Fruit fly (Drosophila melanogaster) whole organism, embryonic: ENCODE measurements around the gene CG43815.

Experiments used
- Aef1 ChIP-seq: fragments of 200-800 bp; sonication (Bioruptor generic); IDR thresholded peaks from 3 replicates; pipeline ENCODE4 v1.3.6; 2022; ENCODE audit warnings: missing biosample characterization, missing genetic modification characterization
- Atf6 ChIP-seq: fragments of 200-800 bp; sonication (Bioruptor generic); IDR thresholded peaks from 2 replicates; pipeline ENCODE4 v1.3.6; 2022; ENCODE audit warnings: missing biosample characterization, missing genetic modification characterization
- CG10147 ChIP-seq: fragments of 200-800 bp; sonication (Bioruptor generic); optimal IDR thresholded peaks from 2 replicates; lab custom pipeline; 2019; ENCODE audit warnings: missing biosample characterization, mild to moderate bottlenecking, missing genetic modification characterization, moderate library complexity
- CG10321 ChIP-seq: fragments of 200-800 bp; sonication (Bioruptor generic); IDR thresholded peaks from 2 replicates; pipeline ENCODE4 v1.3.6; 2022; ENCODE audit warnings: missing biosample characterization, missing genetic modification characterization
- CG11398 ChIP-seq: fragments of 200-800 bp; sonication (Bioruptor generic); optimal IDR thresholded peaks from 2 replicates; lab custom pipeline; 2016; ENCODE audit warnings: missing biosample characterization, missing genetic modification characterization
- CG12071 ChIP-seq: fragments of 200-800 bp; sonication (Bioruptor generic); optimal IDR thresholded peaks from 3 replicates; lab custom pipeline; 2018; ENCODE audit warnings: missing biosample characterization, mild to moderate bottlenecking, missing genetic modification characterization
- CG12942 ChIP-seq: fragments of 200-800 bp; sonication (Bioruptor generic); optimal IDR thresholded peaks from 3 replicates; lab custom pipeline; 2016; ENCODE audit warnings: missing biosample characterization, missing genetic modification characterization
- CG13424 ChIP-seq: fragments of 200-800 bp; sonication (Bioruptor generic); optimal IDR thresholded peaks from 2 replicates; lab custom pipeline; 2019; ENCODE audit warnings: missing biosample characterization, mild to moderate bottlenecking, missing genetic modification characterization, moderate library complexity
- CG14050 ChIP-seq: fragments of 200-800 bp; sonication (Bioruptor generic); IDR thresholded peaks from 3 replicates; pipeline ENCODE4 v1.3.6; 2022; ENCODE audit warnings: missing biosample characterization, missing genetic modification characterization
- CG1529 ChIP-seq: fragments of 200-800 bp; sonication (Bioruptor generic); optimal IDR thresholded peaks from 3 replicates; lab custom pipeline; 2018; ENCODE audit warnings: missing biosample characterization, missing genetic modification characterization
- CG15601 ChIP-seq: fragments of 200-800 bp; sonication (Bioruptor generic); optimal IDR thresholded peaks from 3 replicates; lab custom pipeline; 2019; ENCODE audit warnings: missing biosample characterization, mild to moderate bottlenecking, missing genetic modification characterization, moderate library complexity
- CG16815 ChIP-seq: fragments of 200-800 bp; sonication (Bioruptor generic); optimal IDR thresholded peaks from 3 replicates; lab custom pipeline; 2017; ENCODE audit warnings: missing biosample characterization, mild to moderate bottlenecking, missing genetic modification characterization
- CG1832 ChIP-seq: fragments of 200-800 bp; sonication (Bioruptor generic); optimal IDR thresholded peaks from 2 replicates; lab custom pipeline; 2017; ENCODE audit warnings: missing biosample characterization, mild to moderate bottlenecking, missing genetic modification characterization, inconsistent platforms
- CG2120 ChIP-seq: fragments of 200-800 bp; sonication (Bioruptor generic); optimal IDR thresholded peaks from 3 replicates; lab custom pipeline; 2016; ENCODE audit warnings: missing biosample characterization, missing genetic modification characterization
- CG2202 ChIP-seq: fragments of 200-800 bp; sonication (Bioruptor generic); optimal IDR thresholded peaks from 2 replicates; lab custom pipeline; 2018; ENCODE audit warnings: missing biosample characterization, mild to moderate bottlenecking, missing genetic modification characterization
- CG31224 ChIP-seq: fragments of 200-800 bp; sonication (Bioruptor generic); IDR thresholded peaks from 2 replicates; pipeline ENCODE4 v1.3.6; 2022; ENCODE audit warnings: missing biosample characterization, missing genetic modification characterization
- CG31388 ChIP-seq: fragments of 200-800 bp; sonication (Bioruptor generic); optimal IDR thresholded peaks from 2 replicates; lab custom pipeline; 2016; ENCODE audit warnings: missing biosample characterization, missing genetic modification characterization
- CG32532 ChIP-seq: fragments of 200-800 bp; sonication (Bioruptor generic); IDR thresholded peaks from 2 replicates; pipeline ENCODE4 v1.3.6; 2022; ENCODE audit warnings: missing biosample characterization, missing genetic modification characterization
- CG3838 ChIP-seq: fragments of 200-800 bp; sonication (Bioruptor generic); optimal IDR thresholded peaks from 3 replicates; lab custom pipeline; 2016; ENCODE audit warnings: missing biosample characterization, missing genetic modification characterization
- CG4360 ChIP-seq: fragments of 200-800 bp; sonication (Bioruptor generic); IDR thresholded peaks from 2 replicates; pipeline ENCODE4 v1.3.6; 2022; ENCODE audit warnings: missing biosample characterization, missing genetic modification characterization
- CG7786 ChIP-seq: fragments of 200-800 bp; sonication (Bioruptor generic); optimal IDR thresholded peaks from 2 replicates; lab custom pipeline; 2016; ENCODE audit warnings: missing biosample characterization, missing genetic modification characterization
- CG9817 ChIP-seq: fragments of 200-800 bp; sonication (Bioruptor generic); optimal IDR thresholded peaks from 2 replicates; lab custom pipeline; 2018; ENCODE audit warnings: missing biosample characterization, mild to moderate bottlenecking, missing genetic modification characterization, moderate library complexity
- Dek ChIP-seq: fragments of 200-800 bp; sonication (Bioruptor generic); optimal IDR thresholded peaks from 3 replicates; lab custom pipeline; 2019; ENCODE audit warnings: missing biosample characterization, mild to moderate bottlenecking, missing genetic modification characterization, moderate library complexity
- E2f1 ChIP-seq: fragments of 200-800 bp; sonication (Bioruptor generic); IDR thresholded peaks from 2 replicates; pipeline ENCODE4 v1.3.6; 2022; ENCODE audit warnings: missing biosample characterization, missing genetic modification characterization
- Ets65A ChIP-seq: fragments of 200-800 bp; sonication (Bioruptor generic); peaks from one replicate; lab custom pipeline; 2016; ENCODE audit warnings: missing biosample characterization, missing genetic modification characterization
- Ets97D ChIP-seq: fragments of 200-800 bp; sonication (Bioruptor generic); optimal IDR thresholded peaks from 3 replicates; lab custom pipeline; 2016; ENCODE audit warnings: missing biosample characterization, missing genetic modification characterization
- Fer2 ChIP-seq: fragments of 200-800 bp; sonication (Bioruptor generic); optimal IDR thresholded peaks from 2 replicates; lab custom pipeline; 2018; ENCODE audit warnings: missing biosample characterization, mild to moderate bottlenecking, missing genetic modification characterization, moderate library complexity
- GATAe ChIP-seq: fragments of 200-800 bp; sonication (Bioruptor generic); conservative IDR thresholded peaks from 2 replicates; pipeline ENCODE4 v1.3.6; 2022; ENCODE audit warnings: missing biosample characterization, missing genetic modification characterization
- Gsc ChIP-seq: fragments of 200-800 bp; sonication (Bioruptor generic); IDR thresholded peaks from 2 replicates; pipeline ENCODE4 v1.3.6; 2022; ENCODE audit warnings: missing biosample characterization, missing genetic modification characterization
- NC2α ChIP-seq: fragments of 200-800 bp; sonication (Bioruptor generic); optimal IDR thresholded peaks from 2 replicates; lab custom pipeline; 2016; ENCODE audit warnings: missing biosample characterization, missing genetic modification characterization
- NK7.1 ChIP-seq: fragments of 200-800 bp; sonication (Bioruptor generic); optimal IDR thresholded peaks from 3 replicates; lab custom pipeline; 2016; ENCODE audit warnings: missing biosample characterization, missing genetic modification characterization
- Oaz ChIP-seq: fragments of 200-800 bp; sonication (Bioruptor generic); IDR thresholded peaks from 2 replicates; pipeline ENCODE4 v1.3.6; 2022; ENCODE audit warnings: missing biosample characterization, missing genetic modification characterization
- Rx ChIP-seq: fragments of 200-800 bp; sonication (Bioruptor generic); IDR thresholded peaks from 2 replicates; pipeline ENCODE4 v1.3.6; 2022; ENCODE audit warnings: missing biosample characterization, missing genetic modification characterization
- Sox102F ChIP-seq: fragments of 200-800 bp; sonication (Bioruptor generic); optimal IDR thresholded peaks from 2 replicates; lab custom pipeline; 2018; ENCODE audit warnings: missing biosample characterization, mild to moderate bottlenecking, missing genetic modification characterization, moderate library complexity
- Tbp ChIP-seq: fragments of >200 bp; optimal IDR thresholded peaks from 2 replicates; lab custom pipeline; 2018; ENCODE audit warnings: missing biosample characterization, missing genetic modification characterization
- Usf ChIP-seq: fragments of 200-800 bp; sonication (Bioruptor generic); optimal IDR thresholded peaks from 2 replicates; lab custom pipeline; 2017; ENCODE audit warnings: missing genotype, missing biosample characterization, missing genetic modification characterization
- YL-1 ChIP-seq: fragments of 200-800 bp; sonication (Bioruptor generic); optimal IDR thresholded peaks from 3 replicates; lab custom pipeline; 2017; ENCODE audit warnings: missing biosample characterization, mild to moderate bottlenecking, missing genetic modification characterization
- az2 ChIP-seq: fragments of 200-800 bp; sonication (Bioruptor generic); optimal IDR thresholded peaks from 3 replicates; lab custom pipeline; 2016; ENCODE audit warnings: missing biosample characterization, missing genetic modification characterization
- corto ChIP-seq: fragments of 200-800 bp; sonication (Bioruptor generic); optimal IDR thresholded peaks from 2 replicates; lab custom pipeline; 2016; ENCODE audit warnings: missing biosample characterization, mild to moderate bottlenecking, missing genetic modification characterization, moderate library complexity
- crc ChIP-seq: fragments of 200-800 bp; sonication (Bioruptor generic); optimal IDR thresholded peaks from 2 replicates; lab custom pipeline; 2016; ENCODE audit warnings: missing biosample characterization, missing genetic modification characterization
- da ChIP-seq: fragments of 200-800 bp; sonication (Bioruptor generic); optimal IDR thresholded peaks from 2 replicates; lab custom pipeline; 2016; ENCODE audit warnings: missing biosample characterization, missing genetic modification characterization
- fd102C ChIP-seq: fragments of 200-800 bp; sonication (Bioruptor generic); optimal IDR thresholded peaks from 2 replicates; lab custom pipeline; 2018; ENCODE audit warnings: missing biosample characterization, mild to moderate bottlenecking, missing genetic modification characterization, moderate library complexity
- gem ChIP-seq: fragments of 200-800 bp; sonication (Bioruptor generic); optimal IDR thresholded peaks from 2 replicates; lab custom pipeline; 2019; ENCODE audit warnings: missing biosample characterization, mild to moderate bottlenecking, missing genetic modification characterization, moderate library complexity
- knrl ChIP-seq: fragments of 200-800 bp; sonication (Bioruptor generic); IDR thresholded peaks from 3 replicates; pipeline ENCODE4 v1.3.6; 2022; ENCODE audit warnings: missing biosample characterization, missing genetic modification characterization; ENCODE audit not compliant: partially characterized antibody
- odd ChIP-seq: fragments of 200-800 bp; sonication (Bioruptor generic); optimal IDR thresholded peaks from 2 replicates; lab custom pipeline; 2017; ENCODE audit warnings: missing biosample characterization, mild to moderate bottlenecking, missing genetic modification characterization
- pan ChIP-seq, 4 experiments: fragments of >200 bp in 3 of 4; fragments of 200-800 bp in 1 of 4; sonication (Bioruptor generic) in 1 of 4; optimal IDR thresholded peaks in 3 of 4; IDR thresholded peaks in 1 of 4; 2 replicates each; pipeline versions ENCODE4 v1.3.6 to Lab custom; 2017 to 2022; ENCODE audit warnings: missing biosample characterization in 2 of 4, missing genetic modification characterization in 2 of 4, mixed read lengths in 1 of 4
- seq ChIP-seq: fragments of 200-800 bp; sonication (Bioruptor generic); IDR thresholded peaks from 2 replicates; pipeline ENCODE4 v1.3.6; 2022; ENCODE audit warnings: missing biosample characterization, missing genetic modification characterization
- sr ChIP-seq: fragments of 200-800 bp; sonication (Bioruptor generic); IDR thresholded peaks from 3 replicates; pipeline ENCODE4 v1.3.6; 2022; ENCODE audit warnings: missing biosample characterization, missing genetic modification characterization
- wek ChIP-seq: fragments of 200-800 bp; sonication (Bioruptor generic); optimal IDR thresholded peaks from 3 replicates; lab custom pipeline; 2018; ENCODE audit warnings: missing biosample characterization, mild to moderate bottlenecking, missing genetic modification characterization, moderate library complexity
- yki ChIP-seq: fragments of >200 bp; optimal IDR thresholded peaks from 3 replicates; lab custom pipeline; 2018
- zen ChIP-seq: fragments of 200-800 bp; sonication (Bioruptor generic); optimal IDR thresholded peaks from 3 replicates; lab custom pipeline; 2018; ENCODE audit warnings: missing biosample characterization, mild to moderate bottlenecking, missing genetic modification characterization, moderate library complexity

The CG43815 gene

DNA sequence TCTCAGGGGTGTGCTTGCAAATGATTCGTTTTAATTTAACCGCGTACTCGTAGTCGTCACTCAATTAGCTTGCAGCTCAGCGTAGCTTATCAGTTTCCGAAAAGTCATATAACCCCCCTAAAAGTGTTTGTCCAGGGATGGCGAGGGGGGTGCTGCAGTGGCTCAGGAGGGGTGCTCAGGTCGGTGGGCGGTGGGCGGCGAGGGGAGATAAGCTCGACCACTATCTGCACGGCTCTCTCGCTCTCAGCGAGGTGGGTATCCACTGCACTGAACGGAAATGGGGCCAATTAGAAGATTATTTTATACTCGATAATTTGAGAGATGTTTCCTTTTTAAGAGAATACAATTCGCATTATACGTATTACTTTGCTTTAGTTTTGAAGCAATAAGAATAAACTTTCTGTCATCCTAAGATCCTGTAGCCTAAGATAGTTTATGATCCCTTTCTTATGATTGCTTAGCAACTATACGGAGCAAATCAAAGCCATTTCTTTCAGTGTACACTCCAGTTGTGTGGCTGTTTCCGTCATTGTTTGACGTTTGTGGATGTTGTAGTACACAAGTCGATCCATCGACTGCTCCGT lies 2.7 kb upstream of the CG43815 start (continued):
- TF ChIP-seq knrl, result no peak
- TF ChIP-seq Gsc (GFP tag; lab: Robert Waterston, UW), result 0 out of 2 replicates have a peak, but pooled peaks have one; percentile 11
- no peak for TF ChIP-seq NC2α
- TF ChIP-seq Atf6 (GFP tag; lab: Robert Waterston, UW), result peak; percentile 36; the same call in 1 of the 2 replicates
- TF ChIP-seq CG12942 (GFP tag; lab: Kevin White, UChicago), result peak; percentile 53
- no peak for TF ChIP-seq CG10147 (GFP tag; lab: Kevin White, UChicago)
- no peak for TF ChIP-seq wek
- TF ChIP-seq crc (GFP tag; lab: Kevin White, UChicago), result no peak
- TF ChIP-seq CG13424, result peak; percentile 84
- TF ChIP-seq Oaz (GFP tag; lab: Robert Waterston, UW), result peak; percentile 53; the same call in 1 of the 2 replicates
- no peak for TF ChIP-seq yki (lab: Kevin White, UChicago)
- TF ChIP-seq GATAe, result peak; percentile 91
- TF ChIP-seq pan (optimal IDR thresholded peaks at IDR 0.05; lab: Kevin White, UChicago), result no peak
- TF ChIP-seq pan (GFP tag; optimal IDR thresholded peaks at IDR 0.05 in 1 of 2, IDR thresholded peaks at IDR 0.05 in 1 of 2), result no peak
- TF ChIP-seq CG15601 (tag; lab: Kevin White, UChicago), result peak; percentile 45
- TF ChIP-seq CG9817, result peak; percentile 54
- TF ChIP-seq Usf (GFP tag; lab: Kevin White, UChicago), result no peak
- no peak for TF ChIP-seq Tbp (GFP tag; lab: Kevin White, UChicago)
- TF ChIP-seq CG31388, result no peak
- peak; percentile 12 for TF ChIP-seq zen (tag; lab: Kevin White, UChicago)
- TF ChIP-seq YL-1 (GFP tag; lab: Kevin White, UChicago), result no peak
- TF ChIP-seq CG10321 (GFP tag; lab: Robert Waterston, UW), result no peak
- peak; percentile 8 for TF ChIP-seq Fer2 (tag; lab: Kevin White, UChicago)
- TF ChIP-seq CG12071 (GFP tag; lab: Kevin White, UChicago), result peak; percentile 47
- TF ChIP-seq NK7.1 (GFP tag; lab: Kevin White, UChicago), result no peak
- no peak; the same call in 2 of the 3 replicates for TF ChIP-seq CG14050 (GFP tag; lab: Robert Waterston, UW)
- peak; percentile 63 for TF ChIP-seq az2 (GFP tag; lab: Kevin White, UChicago)
- no peak for TF ChIP-seq fd102C (GFP tag; lab: Kevin White, UChicago)
- TF ChIP-seq CG2202 (tag; lab: Kevin White, UChicago), result peak; percentile 44
- peak; percentile 37 for TF ChIP-seq CG16815 (GFP tag; lab: Kevin White, UChicago)
- TF ChIP-seq odd (GFP tag; lab: Kevin White, UChicago), result peak; percentile 60
- TF ChIP-seq CG4360, result no peak
- TF ChIP-seq corto (GFP tag; lab: Kevin White, UChicago), result no peak
- TF ChIP-seq Ets65A, result peak; percentile 45
- peak; percentile 77 for TF ChIP-seq Sox102F
- peak; percentile 66 for TF ChIP-seq seq
- TF ChIP-seq da (GFP tag; lab: Kevin White, UChicago), result no peak
- no peak for TF ChIP-seq CG31224 (GFP tag; lab: Robert Waterston, UW)
- no peak for TF ChIP-seq CG11398
- no peak; the same call in 2 of the 3 replicates for TF ChIP-seq sr (GFP tag; lab: Robert Waterston, UW)
- peak; percentile 54 for TF ChIP-seq CG2120
- TF ChIP-seq E2f1 (GFP tag; lab: Robert Waterston, UW), result peak; percentile 64
- TF ChIP-seq Rx (GFP tag; lab: Robert Waterston, UW), result no peak
- TF ChIP-seq gem, result peak; percentile 88
- TF ChIP-seq CG1529, result peak; percentile 39
- TF ChIP-seq CG1832 (GFP tag; lab: Kevin White, UChicago), result no peak
- peak; percentile 58 for TF ChIP-seq CG7786 (GFP tag; lab: Kevin White, UChicago)
- TF ChIP-seq Aef1 (GFP tag; lab: Robert Waterston, UW), result peak; percentile 54
- no peak for TF ChIP-seq CG3838 (GFP tag; lab: Kevin White, UChicago)
- peak; percentile 46; the same call in 1 of the 2 replicates for TF ChIP-seq CG32532 (GFP tag; lab: Robert Waterston, UW)
- peak; percentile 54 for TF ChIP-seq Dek (tag; lab: Kevin White, UChicago)
- no peak for TF ChIP-seq Ets97D (GFP tag; lab: Kevin White, UChicago)
